Fruit fly (Drosophila melanogaster) whole organism, wandering third instar larva: ENCODE results near the gene Cad99C.

Source experiments
- Abd-B ChIP-seq: fragments of >200 bp; optimal IDR thresholded peaks from 2 replicates; lab custom pipeline; 2017; ENCODE audit warnings: missing biosample characterization, missing genetic modification characterization
- CG9705 ChIP-seq: fragments of 200-800 bp; sonication (Bioruptor generic); optimal IDR thresholded peaks from 2 replicates; lab custom pipeline; 2018; ENCODE audit warnings: missing biosample characterization, mild to moderate bottlenecking, missing genetic modification characterization
- Jra ChIP-seq: sonication (Bioruptor generic); optimal IDR thresholded peaks from 2 replicates; lab custom pipeline; 2016; ENCODE audit warnings: missing biosample characterization, missing genetic modification characterization
- Sp1 ChIP-seq: fragments of 200-800 bp; sonication (Bioruptor generic); optimal IDR thresholded peaks from 3 replicates; lab custom pipeline; 2019; ENCODE audit warnings: missing biosample characterization, mild to moderate bottlenecking, missing genetic modification characterization, moderate library complexity
- br ChIP-seq: fragments of 200-800 bp; sonication (Bioruptor generic); optimal IDR thresholded peaks from 2 replicates; lab custom pipeline; 2016; ENCODE audit warnings: missing biosample characterization, missing genetic modification characterization
- dmrt93B ChIP-seq: fragments of 200-800 bp; sonication (Bioruptor generic); optimal IDR thresholded peaks from 2 replicates; lab custom pipeline; 2018; ENCODE audit warnings: missing biosample characterization, mild to moderate bottlenecking, missing genetic modification characterization
- h ChIP-seq: fragments of 200-800 bp; sonication (Bioruptor generic); optimal IDR thresholded peaks from 3 replicates; lab custom pipeline; 2016; ENCODE audit warnings: missing biosample characterization, mild to moderate bottlenecking, missing genetic modification characterization
- tai ChIP-seq: sonication (Bioruptor generic); optimal IDR thresholded peaks from 2 replicates; lab custom pipeline; 2016; ENCODE audit warnings: missing biosample characterization, missing genetic modification characterization
- usp ChIP-seq: fragments of >200 bp; optimal IDR thresholded peaks from 2 replicates; lab custom pipeline; 2017; ENCODE audit warnings: missing biosample characterization, missing genetic modification characterization

dm6 chr3R:29829228-29829786 lies 12.2 kb upstream of the Cad99C start:
- no peak for TF ChIP-seq Sp1
- no peak for TF ChIP-seq br (GFP tag; lab: Kevin White, UChicago)
- no peak for TF ChIP-seq usp (GFP tag; lab: Kevin White, UChicago)
- no peak for TF ChIP-seq Abd-B (GFP tag; lab: Kevin White, UChicago)
- no peak for TF ChIP-seq dmrt93B (GFP tag; lab: Kevin White, UChicago)
- no peak for TF ChIP-seq CG9705 (GFP tag; lab: Kevin White, UChicago)
- no peak for TF ChIP-seq h (GFP tag; lab: Kevin White, UChicago)
- TF ChIP-seq Jra: no peak
- TF ChIP-seq tai (GFP tag; lab: Kevin White, UChicago): no peak
